Fruit fly (Drosophila melanogaster): ENCODE measurements around the gene CG31730.

Gene CG31730

DNA sequence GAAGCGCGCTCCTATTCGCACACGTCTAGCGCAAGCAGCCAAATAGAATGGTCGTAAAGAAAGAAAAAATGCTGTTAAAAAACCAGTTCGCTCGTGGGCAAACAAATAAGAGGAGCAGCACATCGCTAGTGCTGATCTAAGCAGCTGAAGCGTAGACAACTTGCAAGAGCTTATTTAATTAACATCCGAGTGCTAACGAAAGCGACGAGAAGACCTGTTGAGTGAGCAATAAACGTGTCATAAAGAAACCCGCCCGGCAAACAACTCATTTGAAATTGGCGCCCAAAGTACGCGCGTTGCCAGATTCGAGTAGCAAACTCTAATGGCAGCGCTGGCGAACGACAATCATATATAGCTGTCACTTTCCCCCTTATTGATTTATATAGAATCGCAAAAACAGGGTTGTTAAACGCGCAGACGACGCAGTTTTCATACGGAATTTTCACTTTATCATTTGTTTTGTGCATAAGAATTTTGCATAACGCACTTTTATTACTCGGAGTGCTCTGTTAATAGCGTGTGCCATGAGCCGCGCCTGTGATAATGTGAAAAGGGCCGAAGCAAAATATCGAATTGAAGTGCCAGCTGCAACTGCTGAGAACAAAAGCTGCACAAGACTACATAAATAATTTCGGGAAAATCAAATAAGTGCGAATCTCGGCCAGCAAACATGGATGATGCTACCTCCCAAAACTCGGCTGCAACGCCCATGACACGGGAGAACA is 36.6 kb upstream of the CG31730 start:
- TF ChIP-seq fkh (GFP tag; optimal IDR thresholded peaks at IDR 0.05) (peak; percentile 80), Eip75B (GFP tag; optimal IDR thresholded peaks at IDR 0.05) (no peak), Sox14 (GFP tag; optimal IDR thresholded peaks at IDR 0.05) (peak; percentile 45), lz (GFP tag; optimal IDR thresholded peaks at IDR 0.05) (no peak), CG10669 (GFP tag; optimal IDR thresholded peaks at IDR 0.05) (no peak), esn (GFP tag; optimal IDR thresholded peaks at IDR 0.05) (no peak), CG31627 (GFP tag; optimal IDR thresholded peaks at IDR 0.05) (no peak), Blimp-1 (GFP tag; optimal IDR thresholded peaks at IDR 0.05) (peak; percentile 6), Gug (GFP tag; IDR thresholded peaks at IDR 0.05) (no peak), Lpt (GFP tag; optimal IDR thresholded peaks at IDR 0.05) (no peak)

DNA sequence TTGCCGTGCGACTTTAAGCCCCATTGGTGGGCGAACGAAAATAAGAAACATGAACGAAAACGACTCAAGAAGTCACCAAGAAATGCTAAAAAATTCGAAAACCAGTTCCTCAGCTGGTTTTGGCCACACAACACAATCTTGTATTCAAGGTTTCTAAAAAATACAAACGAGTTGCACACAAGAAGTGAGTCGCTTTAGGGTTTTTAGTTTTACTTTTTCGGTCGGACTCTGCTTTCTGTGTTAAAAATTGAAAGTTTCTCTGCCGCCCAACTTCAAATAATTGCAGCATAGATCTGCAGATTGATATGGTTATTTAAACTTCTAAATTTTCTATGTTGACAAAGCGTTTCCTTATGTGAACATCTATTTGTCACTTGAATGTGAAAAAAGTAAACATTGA is 33.1 kb upstream of the CG31730 start, which contains the start of gene CG16824:
Gene CG16824, plus strand, starts transcription at position 384 of the 400 bp plus-strand sequence.
- TF ChIP-seq fkh (GFP tag; optimal IDR thresholded peaks at IDR 0.05) (no peak), Blimp-1 (GFP tag; optimal IDR thresholded peaks at IDR 0.05) (peak; percentile 2)

- TF ChIP-seq CG8319 (GFP tag; optimal IDR thresholded peaks at IDR 0.05) (no peak), Eip78C (GFP tag) (peak; percentile 51)
Observed at dm6 chr2L:13291960-13292487, 32.5 kb upstream of the CG31730 start.

DNA sequence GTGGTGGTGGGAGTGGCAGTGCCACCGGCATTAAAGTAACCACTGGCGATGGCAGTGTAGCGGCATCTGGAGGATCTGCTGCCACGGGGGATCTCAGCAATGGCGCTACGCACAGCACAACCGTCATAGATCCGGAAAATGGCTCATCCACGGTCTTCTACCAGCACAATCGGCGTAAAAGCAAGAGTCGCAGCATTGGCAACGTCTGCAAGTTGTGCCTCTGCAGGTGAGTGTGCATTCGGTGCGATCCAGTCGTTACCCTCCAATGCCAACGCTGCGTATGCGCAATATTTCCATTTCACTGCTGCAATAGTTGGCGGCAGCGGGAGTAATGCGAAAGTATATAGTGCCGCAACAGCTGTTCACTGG is 31.5 kb upstream of the CG31730 start:
- TF ChIP-seq eg (GFP tag; IDR thresholded peaks at IDR 0.05) (peak; percentile 73; the same call in 1 of the 3 replicates), Gug (GFP tag; IDR thresholded peaks at IDR 0.05) (peak; percentile 39; the same call in 1 of the 2 replicates), pdm3 (GFP tag; optimal IDR thresholded peaks at IDR 0.05) (peak; percentile 5), Hr4 (GFP tag; optimal IDR thresholded peaks at IDR 0.05) (peak; percentile 12), net (GFP tag; optimal IDR thresholded peaks at IDR 0.05) (no peak), CG32006 (GFP tag; optimal IDR thresholded peaks at IDR 0.05) (peak; percentile 65), CG8119 (GFP tag; IDR thresholded peaks at IDR 0.05) (0 out of 3 replicates have a peak, but pooled peaks have one; percentile 52), vri (GFP tag; optimal IDR thresholded peaks at IDR 0.05) (no peak), CG6163 (GFP tag; IDR thresholded peaks at IDR 0.05) (0 out of 3 replicates have a peak, but pooled peaks have one; percentile 49)

DNA sequence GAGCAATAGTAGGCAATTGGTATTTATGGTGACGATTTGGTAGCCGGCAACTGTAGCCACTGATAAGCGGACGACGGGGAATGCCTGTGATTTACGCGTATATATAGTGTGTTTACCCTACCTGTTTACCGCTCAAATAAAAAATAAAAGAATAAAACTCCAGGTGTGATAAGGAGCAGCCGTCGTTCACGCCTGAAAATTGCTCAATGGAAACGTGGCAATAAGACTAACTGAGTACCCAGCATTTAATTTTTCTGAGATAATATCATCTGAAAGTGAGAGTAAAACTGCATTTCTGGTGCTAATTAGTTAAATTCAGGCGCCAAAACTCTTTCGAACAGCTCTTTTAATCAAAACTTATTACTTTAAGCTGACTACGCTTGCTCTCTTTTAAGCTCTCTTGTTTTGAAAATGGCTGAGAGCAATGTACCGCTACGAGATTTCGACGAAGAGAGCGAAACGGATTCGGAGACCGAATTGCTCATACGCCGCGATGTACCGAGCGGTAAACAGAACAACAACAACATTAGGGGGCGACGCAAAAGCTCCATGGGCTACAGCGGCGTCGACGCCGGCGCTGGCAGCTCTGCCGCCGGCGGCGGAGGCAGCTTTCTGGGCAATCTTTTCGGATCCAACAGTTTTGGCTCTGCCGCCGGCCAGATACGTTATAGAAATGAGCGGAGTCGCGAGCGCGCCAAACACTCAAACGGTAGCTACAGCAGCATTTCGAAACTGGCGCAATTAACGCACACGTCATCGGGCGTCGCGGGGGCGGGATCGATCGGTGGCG is 30.9 kb upstream of the CG31730 start:
- TF ChIP-seq vri (GFP tag; optimal IDR thresholded peaks at IDR 0.05), result peak; percentile 54
- no peak for TF ChIP-seq CG4318 (GFP tag; optimal IDR thresholded peaks at IDR 0.05)
- peak; percentile 84 for TF ChIP-seq Blimp-1 (GFP tag; optimal IDR thresholded peaks at IDR 0.05)
- no peak for TF ChIP-seq CG8319 (GFP tag; optimal IDR thresholded peaks at IDR 0.05)
- TF ChIP-seq CG6808 (GFP tag; optimal IDR thresholded peaks at IDR 0.05), result peak; percentile 7
- TF ChIP-seq Hr39 (GFP tag; optimal IDR thresholded peaks at IDR 0.05), result no peak
- peak; percentile 20 for TF ChIP-seq CG32006 (GFP tag; optimal IDR thresholded peaks at IDR 0.05)
- peak in 1 of 2 experiments; percentile 75 for TF ChIP-seq ss (GFP tag; optimal IDR thresholded peaks at IDR 0.05)
- peak; percentile 58 for TF ChIP-seq CG8632 (GFP tag; optimal IDR thresholded peaks at IDR 0.05)
- TF ChIP-seq CG15336 (GFP tag; IDR thresholded peaks at IDR 0.05), result peak; percentile 11
- peak; percentile 34 for TF ChIP-seq spab (GFP tag; optimal IDR thresholded peaks at IDR 0.05)
- TF ChIP-seq Hr38 (GFP tag; optimal IDR thresholded peaks at IDR 0.05), result no peak
- TF ChIP-seq CG6854 (GFP tag; optimal IDR thresholded peaks at IDR 0.05), result peak; percentile 61
- peak; percentile 8 for TF ChIP-seq OdsH (GFP tag; optimal IDR thresholded peaks at IDR 0.05)
- TF ChIP-seq dsx (GFP tag; optimal IDR thresholded peaks at IDR 0.05; ENCODE audit: poor library complexity, severe bottlenecking), result no peak
- peak; percentile 55 for TF ChIP-seq CG34406 (GFP tag; optimal IDR thresholded peaks at IDR 0.05)
- TF ChIP-seq Met (GFP tag; optimal IDR thresholded peaks at IDR 0.05), result peak; percentile 38
- TF ChIP-seq achi (GFP tag; optimal IDR thresholded peaks at IDR 0.05), result peak; percentile 35
- peak; percentile 30 for TF ChIP-seq Smox (GFP tag; optimal IDR thresholded peaks at IDR 0.05)
- TF ChIP-seq salr (GFP tag; optimal IDR thresholded peaks at IDR 0.05), result no peak
- TF ChIP-seq CG9139 (GFP tag; optimal IDR thresholded peaks at IDR 0.05), result peak; percentile 55
- TF ChIP-seq CG10669 (GFP tag; optimal IDR thresholded peaks at IDR 0.05), result peak; percentile 27
- TF ChIP-seq CG8119 (GFP tag; IDR thresholded peaks at IDR 0.05), result no peak
- TF ChIP-seq net (GFP tag; optimal IDR thresholded peaks at IDR 0.05), result peak; percentile 56
- TF ChIP-seq CG6163 (GFP tag; IDR thresholded peaks at IDR 0.05), result peak; percentile 67; the same call in 2 of the 3 replicates
- no peak for TF ChIP-seq Ets21C (GFP tag; optimal IDR thresholded peaks at IDR 0.05)
- no peak for TF ChIP-seq Gug (GFP tag; IDR thresholded peaks at IDR 0.05)
- TF ChIP-seq CG6792 (GFP tag; optimal IDR thresholded peaks at IDR 0.05), result peak; percentile 37
